Fruit fly (Drosophila melanogaster) whole organism, embryonic: ENCODE data around the gene CG17234.

Experiments
- Antp ChIP-seq: fragments of 200-800 bp; sonication (Bioruptor generic); optimal IDR thresholded peaks from 3 replicates; lab custom pipeline; 2016; ENCODE audit warnings: missing biosample characterization, missing genetic modification characterization
- Atf-2 ChIP-seq: fragments of 200-800 bp; sonication (Bioruptor generic); optimal IDR thresholded peaks from 2 replicates; lab custom pipeline; 2016; ENCODE audit warnings: missing biosample characterization, missing genetic modification characterization
- Bteb2 ChIP-seq: fragments of 200-800 bp; sonication (Bioruptor generic); optimal IDR thresholded peaks from 2 replicates; lab custom pipeline; 2016; ENCODE audit warnings: missing biosample characterization, missing genetic modification characterization
- CG10565 ChIP-seq: fragments of 200-800 bp; sonication (Bioruptor generic); optimal IDR thresholded peaks from 3 replicates; lab custom pipeline; 2016; ENCODE audit warnings: missing biosample characterization, mild to moderate bottlenecking, missing genetic modification characterization
- CG11093 ChIP-seq: fragments of 200-800 bp; sonication (Bioruptor generic); IDR thresholded peaks from 3 replicates; pipeline ENCODE4 v1.3.6; 2022; ENCODE audit warnings: missing biosample characterization, missing genetic modification characterization
- CG11247 ChIP-seq: fragments of 200-800 bp; sonication (Bioruptor generic); IDR thresholded peaks from 2 replicates; pipeline ENCODE4 v1.3.6; 2022; ENCODE audit warnings: missing biosample characterization, missing genetic modification characterization
- CG12942 ChIP-seq: fragments of 200-800 bp; sonication (Bioruptor generic); optimal IDR thresholded peaks from 3 replicates; lab custom pipeline; 2016; ENCODE audit warnings: missing biosample characterization, missing genetic modification characterization
- CG15073 ChIP-seq: fragments of 200-800 bp; sonication (Bioruptor generic); optimal IDR thresholded peaks from 2 replicates; lab custom pipeline; 2016; ENCODE audit warnings: missing biosample characterization, missing genetic modification characterization
- CG1603 ChIP-seq: fragments of 200-800 bp; sonication (Bioruptor generic); optimal IDR thresholded peaks from 2 replicates; lab custom pipeline; 2019; ENCODE audit warnings: missing biosample characterization, mild to moderate bottlenecking, missing genetic modification characterization, moderate library complexity
- CG2875 ChIP-seq: fragments of 200-800 bp; sonication (Bioruptor generic); optimal IDR thresholded peaks from 2 replicates; lab custom pipeline; 2017; ENCODE audit warnings: missing biosample characterization, mild to moderate bottlenecking, missing genetic modification characterization, missing genetic modification reagents
- CG30431 ChIP-seq: fragments of 200-800 bp; sonication (Bioruptor generic); optimal IDR thresholded peaks from 2 replicates; lab custom pipeline; 2017; ENCODE audit warnings: missing biosample characterization, missing genetic modification characterization
- CG4424 ChIP-seq: fragments of 200-800 bp; sonication (Bioruptor generic); optimal IDR thresholded peaks from 3 replicates; lab custom pipeline; 2016; ENCODE audit warnings: missing biosample characterization, missing genetic modification characterization
- CG6813 ChIP-seq: fragments of 200-800 bp; sonication (Bioruptor generic); optimal IDR thresholded peaks from 2 replicates; lab custom pipeline; 2017; ENCODE audit warnings: missing biosample characterization, missing genetic modification characterization, mild to moderate bottlenecking, moderate library complexity, missing genetic modification reagents
- CG7928 ChIP-seq: fragments of 200-800 bp; sonication (Bioruptor generic); optimal IDR thresholded peaks from 2 replicates; lab custom pipeline; 2017; ENCODE audit warnings: missing biosample characterization, mild to moderate bottlenecking, missing genetic modification characterization
- CTCF ChIP-seq: fragments of 200-800 bp; sonication (Bioruptor generic); optimal IDR thresholded peaks from 2 replicates; lab custom pipeline; 2017; ENCODE audit warnings: missing biosample characterization, mild to moderate bottlenecking, missing genetic modification characterization, moderate library complexity
- Dad ChIP-seq: fragments of 200-800 bp; sonication (Bioruptor generic); optimal IDR thresholded peaks from 3 replicates; lab custom pipeline; 2016; ENCODE audit warnings: missing biosample characterization, missing genetic modification characterization
- Dfd ChIP-seq, 2 experiments: fragments of >200 bp; optimal IDR thresholded peaks; 2 replicates each; lab custom pipeline; 2017; ENCODE audit warnings: missing biosample characterization in 2 of 2, missing genetic modification characterization in 2 of 2
- Dref ChIP-seq: fragments of 200-800 bp; sonication (Bioruptor generic); IDR thresholded peaks from 2 replicates; pipeline ENCODE4 v1.3.6; 2022; ENCODE audit warnings: missing biosample characterization, missing genetic modification characterization
- HHEX ChIP-seq: fragments of 200-800 bp; sonication (Bioruptor generic); optimal IDR thresholded peaks from 3 replicates; lab custom pipeline; 2017; ENCODE audit warnings: missing biosample characterization, mild to moderate bottlenecking, missing genetic modification characterization, missing genetic modification reagents
- Mes4 ChIP-seq: fragments of 200-800 bp; sonication (Bioruptor generic); optimal IDR thresholded peaks from 2 replicates; lab custom pipeline; 2016; ENCODE audit warnings: missing biosample characterization, missing genetic modification characterization
- NC2α ChIP-seq: fragments of 200-800 bp; sonication (Bioruptor generic); optimal IDR thresholded peaks from 2 replicates; lab custom pipeline; 2016; ENCODE audit warnings: missing biosample characterization, missing genetic modification characterization
- cad ChIP-seq: fragments of >200 bp; optimal IDR thresholded peaks from 2 replicates; lab custom pipeline; 2017; ENCODE audit warnings: missing biosample characterization, missing genetic modification characterization
- croc ChIP-seq: fragments of 200-800 bp; sonication (Bioruptor generic); conservative IDR thresholded peaks from 3 replicates; pipeline ENCODE4 v1.3.6; 2022; ENCODE audit warnings: missing biosample characterization, missing genetic modification characterization
- cwo ChIP-seq: fragments of 200-800 bp; sonication (Bioruptor generic); optimal IDR thresholded peaks from 3 replicates; lab custom pipeline; 2017; ENCODE audit warnings: missing biosample characterization, missing genetic modification characterization, mild to moderate bottlenecking, moderate library complexity, missing genetic modification reagents
- disco-r ChIP-seq: fragments of 200-800 bp; sonication (Bioruptor generic); optimal IDR thresholded peaks from 2 replicates; lab custom pipeline; 2016; ENCODE audit warnings: missing biosample characterization, missing genetic modification characterization
- fu2 ChIP-seq: fragments of 200-800 bp; sonication (Bioruptor generic); optimal IDR thresholded peaks from 2 replicates; lab custom pipeline; 2016; ENCODE audit warnings: missing biosample characterization, missing genetic modification characterization
- gce ChIP-seq: fragments of 200-800 bp; sonication (Bioruptor generic); IDR thresholded peaks from 3 replicates; pipeline ENCODE4 v1.3.6; 2022; ENCODE audit warnings: missing biosample characterization, missing genetic modification characterization
- h ChIP-seq: fragments of >200 bp; optimal IDR thresholded peaks from 2 replicates; lab custom pipeline; 2017
- hbn ChIP-seq: fragments of 200-800 bp; sonication (Bioruptor generic); IDR thresholded peaks from 2 replicates; pipeline ENCODE4 v1.3.6; 2022; ENCODE audit warnings: missing biosample characterization, missing genetic modification characterization; ENCODE audit not compliant: partially characterized antibody
- hth ChIP-seq: fragments of >200 bp; optimal IDR thresholded peaks from 2 replicates; lab custom pipeline; 2017; ENCODE audit warnings: inconsistent platforms
- inv ChIP-seq: fragments of 200-800 bp; sonication (Bioruptor generic); IDR thresholded peaks from 2 replicates; pipeline ENCODE4 v1.3.6; 2022; ENCODE audit warnings: missing biosample characterization, missing genetic modification characterization; ENCODE audit not compliant: partially characterized antibody
- kay ChIP-seq: fragments of 200-800 bp; sonication (Bioruptor generic); optimal IDR thresholded peaks from 2 replicates; lab custom pipeline; 2016; ENCODE audit warnings: missing biosample characterization, missing genetic modification characterization
- mam ChIP-seq: fragments of 200-800 bp; sonication (Bioruptor generic); optimal IDR thresholded peaks from 3 replicates; lab custom pipeline; 2016; ENCODE audit warnings: missing biosample characterization, missing genetic modification characterization
- sc ChIP-seq, 3 experiments: fragments of >200 bp in 2 of 3; fragments of 200-800 bp in 1 of 3; sonication (Bioruptor generic) in 1 of 3; optimal IDR thresholded peaks; 2 replicates in 2 of 3; 3 replicates in 1 of 3; lab custom pipeline; 2017; ENCODE audit warnings: mild to moderate bottlenecking in 1 of 3, missing biosample characterization in 1 of 3, missing genetic modification characterization in 1 of 3, missing genetic modification reagents in 1 of 3
- unpg ChIP-seq: fragments of 200-800 bp; sonication (Bioruptor generic); optimal IDR thresholded peaks from 3 replicates; lab custom pipeline; 2018; ENCODE audit warnings: missing biosample characterization, mild to moderate bottlenecking, missing genetic modification characterization, moderate library complexity
- usp ChIP-seq: fragments of >200 bp; optimal IDR thresholded peaks from 2 replicates; lab custom pipeline; 2017; ENCODE audit warnings: missing biosample characterization, missing genetic modification characterization
- wek ChIP-seq: fragments of 200-800 bp; sonication (Bioruptor generic); optimal IDR thresholded peaks from 3 replicates; lab custom pipeline; 2018; ENCODE audit warnings: missing biosample characterization, mild to moderate bottlenecking, missing genetic modification characterization, moderate library complexity
- zfh1 ChIP-seq: fragments of 200-800 bp; sonication (Bioruptor generic); IDR thresholded peaks from 3 replicates; pipeline ENCODE4 v1.3.6; 2022; ENCODE audit warnings: missing biosample characterization, missing genetic modification characterization

CG17234 gene

dm6 chr2L:2265221-2265620, 12.4 kb downstream of the CG17234 start, which contains the start of gene CG34049:
Gene CG34049, minus strand, starts transcription at chr2L:2265321.
- TF ChIP-seq CG7928 (GFP tag; lab: Kevin White, UChicago) (no peak), cad (no peak)

- no peak for TF ChIP-seq sc (optimal IDR thresholded peaks at IDR 0.05; lab: Kevin White, UChicago)
- no peak for TF ChIP-seq sc (GFP tag; optimal IDR thresholded peaks at IDR 0.05; lab: Kevin White, UChicago)
- TF ChIP-seq hbn: no peak
- TF ChIP-seq disco-r (GFP tag; lab: Kevin White, UChicago): no peak
- no peak for TF ChIP-seq gce (GFP tag; lab: Robert Waterston, UW)
- no peak for TF ChIP-seq CG30431 (GFP tag; lab: Kevin White, UChicago)
- TF ChIP-seq NC2α (GFP tag; lab: Kevin White, UChicago): no peak
- no peak for TF ChIP-seq mam (GFP tag; lab: Kevin White, UChicago)
- no peak for TF ChIP-seq zfh1 (GFP tag; lab: Robert Waterston, UW)
- TF ChIP-seq usp (GFP tag; lab: Kevin White, UChicago): no peak
- TF ChIP-seq HHEX (GFP tag; lab: Kevin White, UChicago): no peak
- TF ChIP-seq Dad (GFP tag; lab: Kevin White, UChicago): no peak
- no peak for TF ChIP-seq CG7928 (GFP tag; lab: Kevin White, UChicago)
- TF ChIP-seq kay (GFP tag; lab: Kevin White, UChicago): no peak
- no peak for TF ChIP-seq CG4424
- no peak for TF ChIP-seq CG6813 (GFP tag; lab: Kevin White, UChicago)
- TF ChIP-seq CG11093: no peak
Measured at dm6 chr2L:2269040-2269439, 16.2 kb downstream of the CG17234 start, which contains the start of gene CG17242. Gene CG17242, minus strand, starts transcription at chr2L:2269140.

- TF ChIP-seq Bteb2 (GFP tag; lab: Kevin White, UChicago) (no peak), inv (GFP tag; lab: Robert Waterston, UW) (no peak), Atf-2 (GFP tag; lab: Kevin White, UChicago) (no peak), Antp (GFP tag; lab: Kevin White, UChicago) (no peak), CG15073 (no peak), hth (lab: Kevin White, UChicago) (no peak), Mes4 (GFP tag; lab: Kevin White, UChicago) (no peak), CG1603 (tag; lab: Kevin White, UChicago) (no peak), CG11247 (no peak), wek (GFP tag; lab: Kevin White, UChicago) (no peak), h (lab: Kevin White, UChicago) (no peak)
- TF ChIP-seq, all 482 proteins: peak for 0
Measured at dm6 chr2L:2284863-2285262, 32.0 kb downstream of the CG17234 start, which contains the start of gene CG4271. Gene CG4271, plus strand, starts transcription at chr2L:2285163.

- TF ChIP-seq croc (no peak), CG10565 (GFP tag; lab: Kevin White, UChicago) (no peak), cwo (GFP tag; lab: Kevin White, UChicago) (no peak), hth (lab: Kevin White, UChicago) (no peak), fu2 (GFP tag; lab: Kevin White, UChicago) (no peak), CG2875 (GFP tag; lab: Kevin White, UChicago) (no peak), Dref (no peak), Dfd (GFP tag; optimal IDR thresholded peaks at IDR 0.05; lab: Kevin White, UChicago) (no peak), unpg (GFP tag; lab: Kevin White, UChicago) (no peak), CTCF (no peak), CG12942 (GFP tag; lab: Kevin White, UChicago) (no peak)
Measured at dm6 chr2L:2286773-2287172, 33.9 kb downstream of the CG17234 start, which contains the start of gene CG31681. Gene CG31681, minus strand, starts transcription at chr2L:2286873.
